Worm (Caenorhabditis elegans) whole organism, L1 larva: ENCODE results near the gene D1079.1.

ENCODE experiments used
- ces-1 ChIP-seq: fragments of 150-350 bp; optimal IDR thresholded peaks from 2 replicates; lab custom pipeline; 2014; ENCODE audit warnings: missing biosample characterization, missing genetic modification reagents, missing genetic modification characterization
- dpl-1 ChIP-seq, 3 experiments: fragments of 150-350 bp in 2 of 3; sonication (generic microtip) in 1 of 3; optimal IDR thresholded peaks; 2 replicates each; lab custom pipeline; 2014 to 2017; ENCODE audit warnings: missing biosample characterization in 3 of 3, missing genetic modification characterization in 3 of 3, missing genetic modification reagents in 3 of 3
- fkh-4 ChIP-seq: sonication (generic microtip); optimal IDR thresholded peaks from 2 replicates; lab custom pipeline; 2016; ENCODE audit warnings: missing compliant biosample characterization, missing genetic modification characterization, borderline replicate concordance
- zag-1 ChIP-seq: fragments of 150-350 bp; optimal IDR thresholded peaks from 2 replicates; lab custom pipeline; 2014; ENCODE audit warnings: missing biosample characterization, missing genetic modification characterization

ce11 chrX:4371413-4371812 lies 31.5 kb upstream of the D1079.1 start, which contains the start of gene R160.13:
- TF ChIP-seq fkh-4 (tag; lab: Kevin White, UChicago): no peak
- TF ChIP-seq zag-1: no peak
- no peak for TF ChIP-seq ces-1 (GFP tag; lab: Kevin White, UChicago)
- no peak for TF ChIP-seq dpl-1 (GFP tag; optimal IDR thresholded peaks at IDR 0.05; lab: Kevin White, UChicago)
